Worm (Caenorhabditis elegans) whole organism, late embryonic: ENCODE measurements around the gene fbxa-160.

Experiments used
- C08G9.2 ChIP-seq: sonication (generic microtip); optimal IDR thresholded peaks from 2 replicates; lab custom pipeline; 2016; ENCODE audit warnings: mild to moderate bottlenecking, missing genetic modification characterization, moderate library complexity, missing compliant biosample characterization
- F13H6.1 ChIP-seq: sonication (generic microtip); optimal IDR thresholded peaks from 2 replicates; lab custom pipeline; 2016; ENCODE audit warnings: missing genetic modification characterization, missing compliant biosample characterization
- K02D7.2 ChIP-seq: sonication (generic microtip); optimal IDR thresholded peaks from 2 replicates; lab custom pipeline; 2017; ENCODE audit warnings: mild to moderate bottlenecking, missing genetic modification characterization, missing compliant biosample characterization
- K09A11.1 ChIP-seq: sonication (generic microtip); optimal IDR thresholded peaks from 2 replicates; lab custom pipeline; 2017; ENCODE audit warnings: antibody characterized with exemption, mild to moderate bottlenecking, missing genetic modification characterization, missing compliant biosample characterization; ENCODE audit not compliant: insufficient read depth
- Y22D7AL.16 ChIP-seq: sonication (generic microtip); optimal IDR thresholded peaks from 2 replicates; lab custom pipeline; 2016; ENCODE audit warnings: missing genetic modification characterization, missing compliant biosample characterization
- ceh-14 ChIP-seq: sonication (generic microtip); optimal IDR thresholded peaks from 2 replicates; lab custom pipeline; 2016; ENCODE audit warnings: missing genotype, missing genetic modification characterization, missing compliant biosample characterization
- ceh-18 ChIP-seq: sonication (generic microtip); optimal IDR thresholded peaks from 2 replicates; lab custom pipeline; 2016; ENCODE audit warnings: missing genetic modification characterization, missing compliant biosample characterization
- ceh-19 ChIP-seq: fragments of 200-800 bp; sonication (Bioruptor generic); optimal IDR thresholded peaks from 2 replicates; lab custom pipeline; 2018; ENCODE audit warnings: mild to moderate bottlenecking, missing genetic modification characterization, missing compliant biosample characterization
- ceh-2 ChIP-seq: sonication (generic microtip); optimal IDR thresholded peaks from 2 replicates; lab custom pipeline; 2016; ENCODE audit warnings: missing genotype, missing genetic modification characterization, missing compliant biosample characterization
- ceh-22 ChIP-seq: sonication (generic microtip); optimal IDR thresholded peaks from 2 replicates; lab custom pipeline; 2017; ENCODE audit warnings: missing biosample characterization, missing genetic modification characterization
- ceh-24 ChIP-seq: sonication (generic microtip); optimal IDR thresholded peaks from 2 replicates; lab custom pipeline; 2016; ENCODE audit warnings: mild to moderate bottlenecking, missing genetic modification characterization, missing compliant biosample characterization
- ceh-30 ChIP-seq: fragments of 150-350 bp; optimal IDR thresholded peaks from 2 replicates; lab custom pipeline; 2014; ENCODE audit warnings: missing biosample characterization, missing genetic modification characterization
- ceh-31 ChIP-seq: sonication (generic microtip); optimal IDR thresholded peaks from 2 replicates; lab custom pipeline; 2016; ENCODE audit warnings: missing genetic modification characterization, missing compliant biosample characterization
- ceh-34 ChIP-seq: sonication (generic microtip); optimal IDR thresholded peaks from 2 replicates; lab custom pipeline; 2016; ENCODE audit warnings: mild to moderate bottlenecking, missing genetic modification characterization, missing compliant biosample characterization
- ceh-48 ChIP-seq: sonication (generic microtip); optimal IDR thresholded peaks from 2 replicates; lab custom pipeline; 2016; ENCODE audit warnings: missing genetic modification characterization, inconsistent platforms, missing compliant biosample characterization
- ceh-9 ChIP-seq: sonication (generic microtip); optimal IDR thresholded peaks from 2 replicates; lab custom pipeline; 2016; ENCODE audit warnings: mild to moderate bottlenecking, missing genetic modification characterization, inconsistent platforms, missing compliant biosample characterization
- che-1 ChIP-seq: sonication (generic microtip); optimal IDR thresholded peaks from 2 replicates; lab custom pipeline; 2016; ENCODE audit warnings: mild to moderate bottlenecking, missing genetic modification characterization, missing compliant biosample characterization
- dmd-4 ChIP-seq: sonication (generic microtip); optimal IDR thresholded peaks from 2 replicates; lab custom pipeline; 2016; ENCODE audit warnings: borderline replicate concordance, missing genetic modification characterization, missing compliant biosample characterization
- dve-1 ChIP-seq: sonication (generic microtip); optimal IDR thresholded peaks from 2 replicates; lab custom pipeline; 2017; ENCODE audit warnings: antibody characterized with exemption, mild to moderate bottlenecking, missing genetic modification characterization, missing compliant biosample characterization
- ets-4 ChIP-seq: sonication (generic microtip); optimal IDR thresholded peaks from 2 replicates; lab custom pipeline; 2016; ENCODE audit warnings: missing genetic modification characterization, missing compliant biosample characterization
- fax-1 ChIP-seq: sonication (generic microtip); optimal IDR thresholded peaks from 2 replicates; lab custom pipeline; 2016; ENCODE audit warnings: missing genotype, missing genetic modification characterization, missing compliant biosample characterization
- fkh-10 ChIP-seq: fragments of 150-350 bp; optimal IDR thresholded peaks from 2 replicates; lab custom pipeline; 2014; ENCODE audit warnings: missing biosample characterization, missing genetic modification reagents, missing genetic modification characterization
- hlh-15 ChIP-seq: sonication (generic microtip); optimal IDR thresholded peaks from 2 replicates; lab custom pipeline; 2016; ENCODE audit warnings: missing genetic modification characterization, missing compliant biosample characterization
- hlh-30 ChIP-seq: sonication (generic microtip); optimal IDR thresholded peaks from 2 replicates; lab custom pipeline; 2017; ENCODE audit warnings: antibody characterized with exemption, missing genetic modification characterization, missing compliant biosample characterization; ENCODE audit not compliant: insufficient read depth
- lim-6 ChIP-seq: sonication (generic microtip); optimal IDR thresholded peaks from 2 replicates; lab custom pipeline; 2016; ENCODE audit warnings: missing genetic modification characterization, missing compliant biosample characterization
- lin-11 ChIP-seq: fragments of 200-800 bp; sonication (Bioruptor generic); optimal IDR thresholded peaks from 2 replicates; lab custom pipeline; 2018; ENCODE audit warnings: mild to moderate bottlenecking, missing genetic modification characterization, missing compliant biosample characterization
- madf-2 ChIP-seq: sonication (generic microtip); optimal IDR thresholded peaks from 2 replicates; lab custom pipeline; 2017; ENCODE audit warnings: missing genetic modification characterization, missing compliant biosample characterization
- mec-3 ChIP-seq: sonication (generic microtip); optimal IDR thresholded peaks from 2 replicates; lab custom pipeline; 2016; ENCODE audit warnings: borderline replicate concordance, missing genetic modification characterization, missing compliant biosample characterization
- nfya-1 ChIP-seq: sonication (generic microtip); optimal IDR thresholded peaks from 2 replicates; lab custom pipeline; 2017; ENCODE audit warnings: missing genetic modification characterization, mild to moderate bottlenecking, missing compliant biosample characterization, antibody characterized with exemption, moderate library complexity
- nhr-11 ChIP-seq: fragments of 150-350 bp; optimal IDR thresholded peaks from 2 replicates; lab custom pipeline; 2014; ENCODE audit warnings: missing biosample characterization, missing genetic modification characterization
- npax-4 ChIP-seq: sonication (generic microtip); optimal IDR thresholded peaks from 2 replicates; lab custom pipeline; 2016; ENCODE audit warnings: missing genetic modification characterization, missing compliant biosample characterization
- pag-3 ChIP-seq: sonication (generic microtip); optimal IDR thresholded peaks from 2 replicates; lab custom pipeline; 2016; ENCODE audit warnings: missing compliant biosample characterization, missing genetic modification characterization, borderline replicate concordance
- pax-1 ChIP-seq: fragments of 150-350 bp; optimal IDR thresholded peaks from 2 replicates; lab custom pipeline; 2014; ENCODE audit warnings: missing biosample characterization, missing genetic modification characterization
- pha-4 ChIP-seq: fragments of 150-350 bp; optimal IDR thresholded peaks from 2 replicates; lab custom pipeline; 2018; ENCODE audit warnings: missing biosample characterization, missing genetic modification reagents, missing genetic modification characterization
- pqm-1 ChIP-seq: sonication (generic microtip); optimal IDR thresholded peaks from 2 replicates; lab custom pipeline; 2016; ENCODE audit warnings: missing genetic modification characterization, missing compliant biosample characterization
- pros-1 ChIP-seq: fragments of 150-350 bp; optimal IDR thresholded peaks from 2 replicates; lab custom pipeline; 2014; ENCODE audit warnings: missing biosample characterization, missing genetic modification reagents, missing genetic modification characterization
- rnt-1 ChIP-seq: sonication (generic microtip); optimal IDR thresholded peaks from 2 replicates; lab custom pipeline; 2016; ENCODE audit warnings: missing genetic modification characterization, missing compliant biosample characterization
- sdc-2 ChIP-seq: sonication (generic microtip); optimal IDR thresholded peaks from 2 replicates; lab custom pipeline; 2016; ENCODE audit warnings: missing genotype, missing genetic modification characterization, missing compliant biosample characterization
- syd-9 ChIP-seq: sonication (generic microtip); optimal IDR thresholded peaks from 2 replicates; lab custom pipeline; 2016; ENCODE audit warnings: mild to moderate bottlenecking, missing genetic modification characterization, moderate library complexity, missing compliant biosample characterization
- ttx-3 ChIP-seq: sonication (generic microtip); optimal IDR thresholded peaks from 2 replicates; lab custom pipeline; 2016; ENCODE audit warnings: missing genetic modification reagents, missing genetic modification characterization, missing compliant biosample characterization
- unc-42 ChIP-seq: sonication (generic microtip); optimal IDR thresholded peaks from 2 replicates; lab custom pipeline; 2016; ENCODE audit warnings: missing genotype, missing genetic modification characterization, missing compliant biosample characterization
- unc-86 ChIP-seq: sonication (generic microtip); optimal IDR thresholded peaks from 2 replicates; lab custom pipeline; 2016; ENCODE audit warnings: missing genetic modification characterization, missing compliant biosample characterization
- ztf-16 ChIP-seq: sonication (generic microtip); optimal IDR thresholded peaks from 2 replicates; lab custom pipeline; 2017; ENCODE audit warnings: missing genetic modification characterization, missing compliant biosample characterization

fbxa-160 gene

DNA sequence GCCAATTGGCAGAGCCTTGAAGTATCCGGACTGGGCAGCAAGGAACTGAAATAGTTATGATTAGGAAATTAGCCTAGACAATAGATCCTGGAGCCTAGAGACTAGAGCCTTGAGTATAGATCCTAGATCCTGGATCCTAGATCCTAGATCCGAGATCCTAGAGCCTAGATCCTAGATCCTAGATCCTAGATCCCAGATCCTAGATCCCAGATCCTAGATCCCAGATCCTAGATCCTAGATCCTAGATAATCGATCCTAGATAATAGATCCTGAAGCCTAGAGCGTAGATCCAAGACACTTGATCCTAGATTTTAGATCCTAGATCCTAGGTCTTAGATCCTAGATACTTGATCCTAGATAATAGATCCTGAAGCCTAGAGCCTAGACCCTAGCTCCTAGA lies 19.5 kb downstream of the fbxa-160 start:
- TF ChIP-seq dve-1 (tag; lab: Kevin White, UChicago): peak; percentile 98
- TF ChIP-seq pax-1 (tag; lab: Kevin White, UChicago): no peak

- TF ChIP-seq ceh-24 (tag; lab: Kevin White, UChicago): no peak
- no peak for TF ChIP-seq fkh-10
- TF ChIP-seq npax-4 (tag; lab: Kevin White, UChicago): no peak
- TF ChIP-seq rnt-1: no peak
- TF ChIP-seq nhr-11: no peak
- no peak for TF ChIP-seq che-1 (tag; lab: Kevin White, UChicago)
- TF ChIP-seq ceh-48 (tag; lab: Kevin White, UChicago): no peak
- no peak for TF ChIP-seq ceh-18
- TF ChIP-seq ets-4 (tag; lab: Kevin White, UChicago): no peak
- TF ChIP-seq dve-1 (tag; lab: Kevin White, UChicago): no peak
- no peak for TF ChIP-seq ztf-16 (tag; lab: Kevin White, UChicago)
- no peak for TF ChIP-seq nfya-1
- TF ChIP-seq Y22D7AL.16 (tag; lab: Kevin White, UChicago): no peak
- TF ChIP-seq ceh-19 (GFP tag; lab: Kevin White, UChicago): no peak
- no peak for TF ChIP-seq pros-1 (tag; lab: Kevin White, UChicago)
Measured at ce11 chrII:1603049-1603448, 21.4 kb downstream of the fbxa-160 start.

DNA sequence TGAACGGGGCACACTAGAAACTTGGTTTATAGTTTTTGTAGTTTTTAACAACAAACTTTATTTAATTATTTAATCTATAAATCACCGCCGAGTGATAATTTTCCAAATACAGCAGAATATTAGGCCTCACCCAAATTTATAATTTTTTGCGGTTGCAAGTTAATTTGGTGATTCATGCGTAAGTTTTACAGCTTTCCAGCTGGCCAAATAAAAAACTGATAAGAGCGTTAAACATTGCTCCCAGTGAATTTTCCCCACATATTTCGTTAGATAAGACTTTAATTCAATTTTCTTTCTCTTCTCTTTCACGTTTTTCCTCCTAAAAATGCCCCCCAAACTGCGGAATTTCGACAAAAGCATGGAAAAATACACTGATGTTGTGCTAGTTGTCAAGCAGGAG lies 23.0 kb downstream of the fbxa-160 start, which contains the start of gene bath-47:
bath-47 (plus strand) TSS at position 305 of the 400 bp plus-strand sequence.
- TF ChIP-seq ttx-3 (tag; lab: Kevin White, UChicago) (no peak), F13H6.1 (no peak), Y22D7AL.16 (tag; lab: Kevin White, UChicago) (no peak), lim-6 (tag; lab: Kevin White, UChicago) (no peak), dmd-4 (no peak), mec-3 (tag; lab: Kevin White, UChicago) (no peak), unc-42 (tag; lab: Kevin White, UChicago) (no peak), ceh-14 (no peak), nfya-1 (no peak), ceh-9 (tag; lab: Kevin White, UChicago) (no peak), C08G9.2 (tag; lab: Kevin White, UChicago) (no peak), pag-3 (tag; lab: Kevin White, UChicago) (no peak), fax-1 (tag; lab: Kevin White, UChicago) (no peak), hlh-30 (tag; lab: Kevin White, UChicago) (no peak), che-1 (tag; lab: Kevin White, UChicago) (no peak), ceh-2 (tag; lab: Kevin White, UChicago) (no peak), sdc-2 (tag; lab: Kevin White, UChicago) (no peak), unc-86 (no peak)
- TF ChIP-seq, all 69 proteins: peak for 0

- TF ChIP-seq madf-2 (tag; lab: Kevin White, UChicago) (no peak), ttx-3 (tag; lab: Kevin White, UChicago) (no peak)
- TF ChIP-seq, all 69 proteins: peak for 0
Measured at ce11 chrII:1600661-1601060, 23.8 kb downstream of the fbxa-160 start, which contains the start of gene bath-26. bath-26 (minus strand) TSS chrII:1600761.

ce11 chrII:1597101-1598088 lies 27.1 kb downstream of the fbxa-160 start, which contains the start of gene bath-46:
bath-46 (plus strand) TSS chrII:1597906.
- TF ChIP-seq syd-9 (tag; lab: Kevin White, UChicago): no peak
- no peak for TF ChIP-seq hlh-15 (tag; lab: Kevin White, UChicago)
- no peak for TF ChIP-seq dve-1 (tag; lab: Kevin White, UChicago)
- no peak for TF ChIP-seq ceh-22 (tag; lab: Kevin White, UChicago)
- TF ChIP-seq ceh-31: no peak
- no peak for TF ChIP-seq K02D7.2 (tag; lab: Kevin White, UChicago)
- TF ChIP-seq fkh-10: no peak
- TF ChIP-seq ceh-34 (tag; lab: Kevin White, UChicago): no peak
- TF ChIP-seq lim-6 (tag; lab: Kevin White, UChicago): no peak
- TF ChIP-seq unc-86: no peak
- TF ChIP-seq K09A11.1 (tag; lab: Kevin White, UChicago): no peak
- TF ChIP-seq lin-11 (tag; lab: Kevin White, UChicago): no peak
- TF ChIP-seq ceh-30: no peak
- TF ChIP-seq pqm-1: no peak
- no peak for TF ChIP-seq che-1 (tag; lab: Kevin White, UChicago)
- TF ChIP-seq nfya-1: no peak
- TF ChIP-seq pha-4 (tag; lab: Kevin White, UChicago): no peak
